Worm (Caenorhabditis elegans) whole organism, mixed stage, embryonic: ENCODE results near the gene F40G12.11.

Source experiments
- M03D4.4 ChIP-seq: sonication (generic microtip); optimal IDR thresholded peaks from 2 replicates; lab custom pipeline; 2017; ENCODE audit warnings: mild to moderate bottlenecking, missing genetic modification characterization, missing compliant biosample characterization
- bed-3 ChIP-seq: fragments of 200-800 bp; sonication (Bioruptor generic); optimal IDR thresholded peaks from 3 replicates; lab custom pipeline; 2018; ENCODE audit warnings: mild to moderate bottlenecking, missing genetic modification characterization, moderate library complexity, missing compliant biosample characterization
- blmp-1 ChIP-seq: fragments of 150-350 bp; optimal IDR thresholded peaks from 2 replicates; lab custom pipeline; 2014; ENCODE audit warnings: missing biosample characterization, missing genetic modification characterization
- ceh-39 ChIP-seq: fragments of 150-350 bp; optimal IDR thresholded peaks from 2 replicates; lab custom pipeline; 2014; ENCODE audit warnings: missing biosample characterization, missing genetic modification characterization
- ceh-43 ChIP-seq: fragments of 200-800 bp; sonication (Bioruptor generic); optimal IDR thresholded peaks from 2 replicates; lab custom pipeline; 2018; ENCODE audit warnings: mild to moderate bottlenecking, missing genetic modification characterization, moderate library complexity, missing compliant biosample characterization
- ceh-83 ChIP-seq: fragments of 200-800 bp; sonication (Bioruptor generic); optimal IDR thresholded peaks from 2 replicates; lab custom pipeline; 2018; ENCODE audit warnings: mild to moderate bottlenecking, missing genetic modification characterization, missing compliant biosample characterization
- ces-1 ChIP-seq: fragments of 150-350 bp; optimal IDR thresholded peaks from 2 replicates; lab custom pipeline; 2014; ENCODE audit warnings: missing biosample characterization, missing genetic modification reagents, missing genetic modification characterization
- cnd-1 ChIP-seq: fragments of 200-800 bp; sonication (Bioruptor generic); optimal IDR thresholded peaks from 2 replicates; lab custom pipeline; 2018; ENCODE audit warnings: mild to moderate bottlenecking, missing genetic modification characterization, missing compliant biosample characterization
- drap-1 ChIP-seq: fragments of 200-800 bp; sonication (Bioruptor generic); optimal IDR thresholded peaks from 3 replicates; lab custom pipeline; 2018; ENCODE audit warnings: mild to moderate bottlenecking, missing genetic modification characterization, missing compliant biosample characterization
- elt-1 ChIP-seq: sonication (generic microtip); optimal IDR thresholded peaks from 2 replicates; lab custom pipeline; 2017; ENCODE audit warnings: missing genetic modification characterization, mild to moderate bottlenecking, missing compliant biosample characterization, antibody characterized with exemption, moderate library complexity, borderline replicate concordance; ENCODE audit not compliant: insufficient read depth
- elt-3 ChIP-seq: fragments of 150-350 bp; optimal IDR thresholded peaks from 2 replicates; lab custom pipeline; 2014; ENCODE audit warnings: missing biosample characterization, missing genetic modification characterization
- flh-1 ChIP-seq: fragments of 200-800 bp; sonication (Bioruptor generic); optimal IDR thresholded peaks from 2 replicates; lab custom pipeline; 2018; ENCODE audit warnings: mild to moderate bottlenecking, missing genetic modification characterization, moderate library complexity, missing compliant biosample characterization
- ham-2 ChIP-seq: fragments of 200-800 bp; sonication (Bioruptor generic); optimal IDR thresholded peaks from 2 replicates; lab custom pipeline; 2018; ENCODE audit warnings: mild to moderate bottlenecking, missing genetic modification characterization, missing compliant biosample characterization
- lin-32 ChIP-seq: fragments of 200-800 bp; sonication (Bioruptor generic); optimal IDR thresholded peaks from 2 replicates; lab custom pipeline; 2018; ENCODE audit warnings: mild to moderate bottlenecking, missing genetic modification characterization, missing compliant biosample characterization
- lsy-2 ChIP-seq: fragments of 150-350 bp; optimal IDR thresholded peaks from 2 replicates; lab custom pipeline; 2014; ENCODE audit warnings: missing biosample characterization, missing genetic modification characterization
- mab-5 ChIP-seq: fragments of 150-350 bp; optimal IDR thresholded peaks from 2 replicates; lab custom pipeline; 2014; ENCODE audit warnings: missing biosample characterization, missing genetic modification characterization
- mls-2 ChIP-seq: sonication (generic microtip); optimal IDR thresholded peaks from 2 replicates; lab custom pipeline; 2016; ENCODE audit warnings: mild to moderate bottlenecking, missing genetic modification characterization, moderate library complexity, missing compliant biosample characterization
- nhr-12 ChIP-seq: fragments of 150-350 bp; optimal IDR thresholded peaks from 2 replicates; lab custom pipeline; 2014; ENCODE audit warnings: missing biosample characterization, missing genetic modification characterization
- nhr-2 ChIP-seq: fragments of 150-350 bp; optimal IDR thresholded peaks from 2 replicates; lab custom pipeline; 2014; ENCODE audit warnings: missing biosample characterization, missing genetic modification characterization
- nhr-28 ChIP-seq: fragments of 150-350 bp; optimal IDR thresholded peaks from 2 replicates; lab custom pipeline; 2014; ENCODE audit warnings: missing biosample characterization, missing genetic modification characterization
- nhr-76 ChIP-seq: sonication (generic microtip); optimal IDR thresholded peaks from 2 replicates; lab custom pipeline; 2017; ENCODE audit warnings: missing biosample characterization, missing genetic modification characterization
- snpc-4 ChIP-seq: fragments of 150-350 bp; optimal IDR thresholded peaks from 2 replicates; lab custom pipeline; 2014; ENCODE audit warnings: missing biosample characterization, missing genetic modification characterization
- sptf-1 ChIP-seq: sonication (generic microtip); optimal IDR thresholded peaks from 2 replicates; lab custom pipeline; 2017; ENCODE audit warnings: mild to moderate bottlenecking, missing genetic modification characterization, moderate library complexity, missing compliant biosample characterization
- tbx-8 ChIP-seq: fragments of 200-800 bp; sonication (Bioruptor generic); optimal IDR thresholded peaks from 2 replicates; lab custom pipeline; 2018; ENCODE audit warnings: mild to moderate bottlenecking, missing genetic modification characterization, moderate library complexity, missing compliant biosample characterization
- unc-120 ChIP-seq: sonication (generic microtip); optimal IDR thresholded peaks from 2 replicates; lab custom pipeline; 2017; ENCODE audit warnings: missing genetic modification characterization, missing compliant biosample characterization; ENCODE audit not compliant: poor library complexity, severe bottlenecking
- unc-39 ChIP-seq: fragments of 150-350 bp; optimal IDR thresholded peaks from 2 replicates; lab custom pipeline; 2014; ENCODE audit warnings: missing biosample characterization, missing genetic modification characterization
- unc-62 ChIP-seq: fragments of 150-350 bp; optimal IDR thresholded peaks from 2 replicates; lab custom pipeline; 2014; ENCODE audit warnings: missing biosample characterization, missing genetic modification reagents, missing genetic modification characterization
- zip-8 ChIP-seq: fragments of 150-350 bp; optimal IDR thresholded peaks from 2 replicates; lab custom pipeline; 2014; ENCODE audit warnings: missing biosample characterization, missing genetic modification characterization
- ztf-11 ChIP-seq: fragments of 150-350 bp; optimal IDR thresholded peaks from 2 replicates; lab custom pipeline; 2014; ENCODE audit warnings: missing biosample characterization, missing genetic modification characterization

Gene F40G12.11

ce11 chrV:14324502-14325467, 38.8 kb downstream of the F40G12.11 start, which contains the start of the genes F47B8.4 and F47B8.18:
TSS of gene F47B8.4 (minus strand) at chrV:14324673.
TSS of gene F47B8.18 (minus strand) at chrV:14325464.
- TF ChIP-seq ceh-39, result no peak
- TF ChIP-seq flh-1 (GFP tag; lab: Kevin White, UChicago), result no peak
- no peak for TF ChIP-seq ztf-11 (tag; lab: Kevin White, UChicago)
- TF ChIP-seq bed-3 (GFP tag; lab: Kevin White, UChicago), result no peak
- TF ChIP-seq sptf-1 (tag; lab: Kevin White, UChicago), result no peak
- no peak for TF ChIP-seq ceh-43 (GFP tag; lab: Kevin White, UChicago)
- no peak for TF ChIP-seq lin-32 (GFP tag; lab: Kevin White, UChicago)
- no peak for TF ChIP-seq unc-39 (tag; lab: Kevin White, UChicago)
- no peak for TF ChIP-seq lsy-2
- TF ChIP-seq cnd-1 (tag; lab: Kevin White, UChicago), result no peak
- TF ChIP-seq nhr-28, result no peak
- no peak for TF ChIP-seq drap-1 (GFP tag; lab: Kevin White, UChicago)
- TF ChIP-seq mab-5, result no peak
- no peak for TF ChIP-seq mls-2 (tag; lab: Kevin White, UChicago)
- no peak for TF ChIP-seq ces-1 (GFP tag; lab: Kevin White, UChicago)

- TF ChIP-seq M03D4.4 (no peak), unc-120 (tag; lab: Kevin White, UChicago) (no peak), ceh-43 (GFP tag; lab: Kevin White, UChicago) (no peak), nhr-2 (tag; lab: Kevin White, UChicago) (no peak), snpc-4 (tag; lab: Kevin White, UChicago) (no peak), lin-32 (GFP tag; lab: Kevin White, UChicago) (no peak), drap-1 (GFP tag; lab: Kevin White, UChicago) (no peak), unc-39 (tag; lab: Kevin White, UChicago) (no peak), nhr-12 (no peak), sptf-1 (tag; lab: Kevin White, UChicago) (no peak), zip-8 (tag; lab: Kevin White, UChicago) (no peak), ceh-39 (no peak), tbx-8 (GFP tag; lab: Kevin White, UChicago) (no peak), elt-3 (tag; lab: Kevin White, UChicago) (no peak), ces-1 (GFP tag; lab: Kevin White, UChicago) (no peak), ztf-11 (tag; lab: Kevin White, UChicago) (no peak), ceh-83 (no peak), elt-1 (tag; lab: Kevin White, UChicago) (no peak), cnd-1 (tag; lab: Kevin White, UChicago) (no peak), ham-2 (no peak)
These were observed 41.8 kb downstream of the F40G12.11 start, which contains the start of gene F47B8.5 for ce11 chrV:14327776-14328175. TSS of gene F47B8.5 (minus strand) at chrV:14327876.

ce11 chrV:14328806-14329205, 42.8 kb downstream of the F40G12.11 start, which contains the start of gene pepm-1:
TSS of gene pepm-1 (plus strand) at chrV:14329106.
- TF ChIP-seq nhr-12 (no peak), cnd-1 (tag; lab: Kevin White, UChicago) (no peak), mab-5 (no peak), unc-120 (tag; lab: Kevin White, UChicago) (no peak), ceh-43 (GFP tag; lab: Kevin White, UChicago) (no peak), unc-62 (GFP tag; lab: Kevin White, UChicago) (no peak), ces-1 (GFP tag; lab: Kevin White, UChicago) (no peak), ceh-83 (no peak), sptf-1 (tag; lab: Kevin White, UChicago) (no peak), nhr-76 (tag; lab: Kevin White, UChicago) (no peak)

- TF ChIP-seq blmp-1 (tag; lab: Kevin White, UChicago) (no peak), nhr-28 (no peak), nhr-76 (tag; lab: Kevin White, UChicago) (no peak)
These were observed 45.5 kb downstream of the F40G12.11 start, which contains the start of gene F47B8.8 for ce11 chrV:14331477-14331876. TSS of gene F47B8.8 (plus strand) at chrV:14331733.
